Worm (Caenorhabditis elegans) whole organism, L3 larva: ENCODE results near the gene srj-4.

Experiments
- ZK546.5 ChIP-seq: sonication (generic microtip); optimal IDR thresholded peaks from 2 replicates; lab custom pipeline; 2017; ENCODE audit warnings: missing biosample characterization, missing genetic modification characterization
- aly-2 ChIP-seq: fragments of 150-350 bp; optimal IDR thresholded peaks from 2 replicates; lab custom pipeline; 2014; ENCODE audit warnings: missing biosample characterization, missing genetic modification characterization
- ama-1 ChIP-seq: fragments of 150-350 bp; optimal IDR thresholded peaks from 2 replicates; lab custom pipeline; 2018
- ceh-16 ChIP-seq: sonication (generic microtip); optimal IDR thresholded peaks from 2 replicates; lab custom pipeline; 2017; ENCODE audit warnings: missing biosample characterization, missing genetic modification characterization
- ceh-28 ChIP-seq: fragments of 150-350 bp; optimal IDR thresholded peaks from 2 replicates; lab custom pipeline; 2014; ENCODE audit warnings: missing biosample characterization, missing genetic modification reagents, missing genetic modification characterization
- ceh-9 ChIP-seq: sonication (generic microtip); optimal IDR thresholded peaks from 2 replicates; lab custom pipeline; 2018; ENCODE audit warnings: missing biosample characterization, missing genetic modification characterization
- daf-12 ChIP-seq: fragments of 150-350 bp; optimal IDR thresholded peaks from 2 replicates; lab custom pipeline; 2014; ENCODE audit warnings: missing biosample characterization, missing genetic modification reagents, missing genetic modification characterization
- egl-27 ChIP-seq: sonication (generic microtip); optimal IDR thresholded peaks from 4 replicates; lab custom pipeline; 2017; ENCODE audit warnings: missing biosample characterization, missing genetic modification reagents, missing genetic modification characterization
- egl-5 ChIP-seq: fragments of 150-350 bp; optimal IDR thresholded peaks from 2 replicates; lab custom pipeline; 2017; ENCODE audit warnings: missing biosample characterization, missing genetic modification reagents, missing genetic modification characterization, inconsistent platforms
- elt-1 ChIP-seq: fragments of 150-350 bp; optimal IDR thresholded peaks from 2 replicates; lab custom pipeline; 2014; ENCODE audit warnings: missing biosample characterization, missing genetic modification characterization
- elt-3 ChIP-seq, 3 experiments: fragments of 150-350 bp in 1 of 3; sonication (generic microtip) in 2 of 3; optimal IDR thresholded peaks; 2 replicates in 2 of 3; 4 replicates in 1 of 3; lab custom pipeline; 2014 to 2017; ENCODE audit warnings: missing biosample characterization in 3 of 3, missing genetic modification characterization in 3 of 3
- eor-1 ChIP-seq, 2 experiments: fragments of 150-350 bp; optimal IDR thresholded peaks; 2 replicates each; lab custom pipeline; 2014 to 2018; ENCODE audit warnings: missing biosample characterization in 2 of 2, missing genetic modification characterization in 2 of 2
- fkh-10 ChIP-seq: sonication (generic microtip); optimal IDR thresholded peaks from 2 replicates; lab custom pipeline; 2017; ENCODE audit warnings: missing biosample characterization, missing genetic modification reagents, missing genetic modification characterization
- hmg-11 ChIP-seq: sonication (generic microtip); optimal IDR thresholded peaks from 2 replicates; lab custom pipeline; 2016; ENCODE audit warnings: missing genetic modification characterization, missing compliant biosample characterization
- lin-15B ChIP-seq: fragments of 150-350 bp; optimal IDR thresholded peaks from 2 replicates; lab custom pipeline; 2014; ENCODE audit warnings: missing biosample characterization, missing genetic modification characterization
- lsy-12 ChIP-seq: sonication (generic microtip); optimal IDR thresholded peaks from 2 replicates; lab custom pipeline; 2016; ENCODE audit warnings: mild to moderate bottlenecking, missing genetic modification characterization, missing compliant biosample characterization
- mdl-1 ChIP-seq: fragments of 150-350 bp; optimal IDR thresholded peaks from 2 replicates; lab custom pipeline; 2014; ENCODE audit warnings: missing biosample characterization, missing genetic modification characterization
- mml-1 ChIP-seq: fragments of 150-350 bp; sonication (generic microtip); optimal IDR thresholded peaks from 3 replicates; lab custom pipeline; 2014; ENCODE audit warnings: missing biosample characterization, missing genetic modification characterization
- nhr-12 ChIP-seq: fragments of 150-350 bp; optimal IDR thresholded peaks from 2 replicates; lab custom pipeline; 2014; ENCODE audit warnings: missing biosample characterization, missing genetic modification characterization
- nhr-23 ChIP-seq: fragments of 150-350 bp; optimal IDR thresholded peaks from 2 replicates; lab custom pipeline; 2014; ENCODE audit warnings: missing biosample characterization, missing genetic modification reagents, missing genetic modification characterization
- nhr-25 ChIP-seq: sonication (generic microtip); optimal IDR thresholded peaks from 2 replicates; lab custom pipeline; 2017; ENCODE audit warnings: missing biosample characterization, missing genetic modification characterization
- nhr-28 ChIP-seq: fragments of 150-350 bp; optimal IDR thresholded peaks from 2 replicates; lab custom pipeline; 2014; ENCODE audit warnings: missing biosample characterization, missing genetic modification characterization
- nhr-43 ChIP-seq: sonication (generic microtip); optimal IDR thresholded peaks from 2 replicates; lab custom pipeline; 2016; ENCODE audit warnings: mild to moderate bottlenecking, missing genetic modification characterization, missing compliant biosample characterization; ENCODE audit not compliant: poor library complexity, severe bottlenecking
- nhr-67 ChIP-seq: fragments of 150-350 bp; optimal IDR thresholded peaks from 2 replicates; lab custom pipeline; 2014; ENCODE audit warnings: missing biosample characterization, missing genetic modification characterization
- nhr-77 ChIP-seq: fragments of 150-350 bp; optimal IDR thresholded peaks from 2 replicates; lab custom pipeline; 2014; ENCODE audit warnings: missing biosample characterization, missing genetic modification characterization
- pha-4 ChIP-seq: fragments of 150-350 bp; optimal IDR thresholded peaks from 2 replicates; lab custom pipeline; 2014; ENCODE audit warnings: missing biosample characterization, missing genetic modification reagents, missing genetic modification characterization
- pqm-1 ChIP-seq: fragments of 150-350 bp; optimal IDR thresholded peaks from 2 replicates; lab custom pipeline; 2017; ENCODE audit warnings: missing biosample characterization, missing genetic modification characterization, inconsistent platforms
- sea-2 ChIP-seq: fragments of 150-350 bp; sonication (generic microtip); optimal IDR thresholded peaks from 4 replicates; lab custom pipeline; 2014; ENCODE audit warnings: missing biosample characterization, missing genetic modification reagents, missing genetic modification characterization
- skn-1 ChIP-seq: fragments of 150-350 bp; optimal IDR thresholded peaks from 2 replicates; lab custom pipeline; 2014; ENCODE audit warnings: missing biosample characterization, missing genetic modification characterization
- snpc-4 ChIP-seq: fragments of 150-350 bp; optimal IDR thresholded peaks from 2 replicates; lab custom pipeline; 2014; ENCODE audit warnings: missing biosample characterization, missing genetic modification characterization
- tbx-2 ChIP-seq: sonication (generic microtip); optimal IDR thresholded peaks from 2 replicates; lab custom pipeline; 2016; ENCODE audit warnings: mild to moderate bottlenecking, missing genetic modification characterization, missing compliant biosample characterization
- unc-39 ChIP-seq: sonication (generic microtip); optimal IDR thresholded peaks from 4 replicates; lab custom pipeline; 2017; ENCODE audit warnings: missing biosample characterization, missing genetic modification characterization
- zag-1 ChIP-seq: fragments of 150-350 bp; optimal IDR thresholded peaks from 2 replicates; lab custom pipeline; 2014; ENCODE audit warnings: missing biosample characterization, missing genetic modification characterization
- ztf-11 ChIP-seq: fragments of 150-350 bp; optimal IDR thresholded peaks from 2 replicates; lab custom pipeline; 2014; ENCODE audit warnings: missing biosample characterization, missing genetic modification characterization
- ztf-4 ChIP-seq: fragments of 150-350 bp; optimal IDR thresholded peaks from 2 replicates; lab custom pipeline; 2014; ENCODE audit warnings: missing biosample characterization, missing genetic modification characterization

Gene srj-4

DNA sequence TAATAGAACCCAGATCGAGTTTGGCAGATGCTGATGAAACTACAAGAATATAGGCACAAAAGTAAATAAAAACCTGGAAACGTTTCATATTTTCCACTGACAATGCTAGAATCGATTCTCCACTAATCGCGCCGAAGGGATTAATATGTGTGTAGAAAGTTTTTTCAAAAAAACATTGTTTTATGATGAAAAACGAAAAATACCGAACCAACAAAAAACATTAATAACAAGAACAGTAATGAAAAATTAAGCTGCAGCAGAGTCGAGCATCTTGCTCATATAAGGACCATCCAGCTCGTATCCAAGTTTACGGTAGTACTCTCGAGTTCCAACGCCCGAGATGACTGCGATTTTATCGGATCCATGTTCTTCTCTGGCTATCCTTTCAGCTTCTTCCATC, 16.3 kb downstream of the srj-4 start, which contains the start of gene clec-224:
clec-224 (minus strand) TSS at position 101 of the 400 bp plus-strand sequence.
- no peak for TF ChIP-seq tbx-2 (tag; lab: Kevin White, UChicago)
- TF ChIP-seq unc-39 (tag; lab: Kevin White, UChicago), result no peak
- TF ChIP-seq ceh-9 (tag; lab: Kevin White, UChicago), result no peak
- no peak for TF ChIP-seq hmg-11 (tag; lab: Kevin White, UChicago)
- TF ChIP-seq zag-1 (tag; lab: Kevin White, UChicago), result no peak
- TF ChIP-seq eor-1 (tag; optimal IDR thresholded peaks at IDR 0.05; lab: Kevin White, UChicago), result no peak
- no peak for TF ChIP-seq ZK546.5 (tag; lab: Kevin White, UChicago)
- no peak for TF ChIP-seq nhr-43
- TF ChIP-seq ceh-28 (tag; lab: Kevin White, UChicago), result no peak
- no peak for TF ChIP-seq egl-5 (tag; lab: Kevin White, UChicago)
- TF ChIP-seq ztf-11, result no peak
- no peak for TF ChIP-seq ama-1 (lab: Kevin White, UChicago)
- no peak for TF ChIP-seq pha-4
- TF ChIP-seq nhr-67 (tag; lab: Kevin White, UChicago), result no peak
- TF ChIP-seq pqm-1 (tag; lab: Kevin White, UChicago), result no peak
- TF ChIP-seq nhr-28 (tag; lab: Kevin White, UChicago), result no peak

DNA sequence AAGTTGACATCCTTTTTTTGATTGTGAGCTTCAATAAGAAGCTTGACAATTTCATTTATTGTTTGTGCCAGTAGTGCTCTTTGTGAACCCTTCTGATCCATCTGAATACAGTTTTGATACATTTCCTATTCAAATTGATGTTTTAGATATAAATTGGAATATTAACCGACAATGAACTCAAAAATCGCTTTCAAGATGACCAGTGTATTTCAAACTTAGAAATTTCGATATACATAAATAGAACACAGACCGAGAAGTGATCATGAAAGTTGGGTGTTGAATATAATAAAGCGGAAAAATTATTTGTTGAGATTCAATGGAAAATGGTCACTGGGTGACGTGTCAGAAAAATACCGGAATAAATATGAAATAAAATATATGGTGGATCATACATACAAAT, 18.3 kb downstream of the srj-4 start, which contains the start of gene elpc-3:
elpc-3 (minus strand) TSS at position 101 of the 400 bp plus-strand sequence.
- TF ChIP-seq nhr-25 (tag; lab: Kevin White, UChicago) (no peak), mdl-1 (tag; lab: Kevin White, UChicago) (no peak), nhr-23 (tag; lab: Kevin White, UChicago) (no peak), ceh-28 (tag; lab: Kevin White, UChicago) (no peak), skn-1 (tag; lab: Kevin White, UChicago) (no peak)

DNA sequence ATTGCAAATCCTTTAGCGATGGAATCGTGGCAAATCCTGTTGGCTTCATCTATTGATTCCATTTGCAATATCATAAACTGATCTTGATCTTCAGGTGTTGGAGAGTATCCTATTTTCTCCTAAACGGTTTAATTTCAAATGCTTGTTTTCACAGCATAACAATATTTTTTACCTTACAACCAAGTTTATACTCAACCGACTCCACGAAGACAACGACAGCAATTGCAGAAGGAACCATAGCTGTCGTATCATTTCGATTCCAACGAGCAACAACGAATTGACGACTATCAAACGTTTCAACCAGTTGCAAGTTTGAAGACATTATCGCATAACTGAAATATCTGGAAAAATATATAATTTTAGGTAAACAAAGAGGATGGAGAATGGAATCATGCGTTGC, 20.8 kb downstream of the srj-4 start, which contains the start of gene usip-1:
usip-1 (minus strand) TSS at position 341 of the 400 bp plus-strand sequence.
- TF ChIP-seq lsy-12 (tag; lab: Kevin White, UChicago), result no peak
- no peak for TF ChIP-seq hmg-11 (tag; lab: Kevin White, UChicago)
- no peak for TF ChIP-seq aly-2 (tag; lab: Kevin White, UChicago)
- TF ChIP-seq egl-27, result no peak

DNA sequence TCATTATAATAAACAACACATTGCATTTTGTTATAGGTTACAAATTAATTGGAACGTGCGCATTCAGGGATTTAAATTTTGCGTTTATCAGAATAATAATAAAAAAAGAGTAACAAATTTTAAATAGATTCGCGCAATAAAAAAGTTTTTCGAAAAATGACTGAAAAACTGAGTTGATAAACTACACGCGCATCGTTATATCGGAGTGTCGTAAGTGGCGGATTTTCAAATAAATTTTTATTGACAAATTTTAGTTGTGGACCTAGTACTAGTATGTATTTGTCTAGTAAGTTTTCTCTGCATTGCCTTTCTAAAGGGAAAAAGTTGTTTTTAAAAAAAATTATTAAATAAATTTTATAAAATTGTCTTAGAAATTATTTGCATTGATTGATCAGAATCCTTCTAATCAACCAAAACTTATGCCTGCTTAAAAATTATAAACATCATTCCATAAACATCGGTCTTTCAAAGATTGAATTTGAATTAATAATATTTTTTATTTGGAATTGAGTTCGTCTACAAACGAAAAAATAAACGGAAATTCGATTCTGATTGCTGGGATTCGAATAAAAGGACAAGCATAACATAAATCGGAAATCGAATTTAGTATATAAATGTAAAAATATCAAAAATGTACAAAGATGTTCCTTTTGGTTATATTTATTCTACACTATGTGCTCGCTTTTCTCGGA, 21.4 kb downstream of the srj-4 start, which contains the start of gene srd-4:
srd-4 (plus strand) TSS at position 642 of the 692 bp plus-strand sequence.
- TF ChIP-seq aly-2 (tag; lab: Kevin White, UChicago) (no peak), lin-15B (tag; lab: Kevin White, UChicago) (peak; percentile 4), nhr-23 (tag; lab: Kevin White, UChicago) (peak; percentile 0)
- TF ChIP-seq, all 47 proteins: peak for 2

DNA sequence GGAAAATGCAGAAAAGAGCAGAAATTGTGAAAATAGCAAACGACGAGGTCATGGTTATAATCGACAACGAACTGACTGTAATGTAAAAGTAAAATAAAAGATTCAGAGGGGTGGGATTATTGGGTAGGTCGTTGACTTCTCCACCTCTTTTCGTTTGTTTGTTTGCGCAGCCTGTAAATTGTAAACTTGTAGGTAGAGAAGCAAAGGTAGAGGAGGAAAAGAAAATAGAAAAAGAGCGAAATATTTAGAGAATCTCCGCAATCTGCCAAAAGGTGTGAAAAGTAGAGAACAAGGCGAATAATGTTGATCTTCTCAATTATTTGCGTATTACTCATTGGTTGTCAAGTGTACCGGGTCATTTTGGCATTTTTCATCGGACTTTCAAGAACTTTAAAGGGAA, 24.3 kb downstream of the srj-4 start, which contains the start of gene ZK863.8:
ZK863.8 (minus strand) TSS at position 173 of the 400 bp plus-strand sequence.
- TF ChIP-seq pha-4 (peak; percentile 91), daf-12 (tag; lab: Kevin White, UChicago) (no peak), mml-1 (tag; lab: Kevin White, UChicago) (no peak), nhr-12 (tag; lab: Kevin White, UChicago) (no peak)

DNA sequence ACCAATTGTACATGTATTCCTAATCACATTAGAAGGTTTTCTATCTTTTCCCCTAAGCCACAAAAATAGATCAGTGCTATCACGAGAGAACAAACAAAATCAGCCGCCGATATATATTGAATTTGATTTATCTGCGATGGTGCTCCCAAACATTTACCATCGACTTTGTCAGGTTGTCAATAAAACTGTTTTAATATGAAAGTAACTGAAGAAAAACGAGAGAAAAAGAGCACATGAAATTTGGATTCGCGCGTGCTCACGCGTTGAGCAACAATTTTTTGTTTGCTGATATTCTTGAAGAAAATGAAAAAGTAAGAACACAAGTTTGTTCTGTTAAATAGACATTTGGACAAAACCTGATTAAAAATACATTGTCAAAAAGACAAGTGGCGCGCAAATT, 25.8 kb downstream of the srj-4 start:
- no peak for TF ChIP-seq elt-3 (tag; optimal IDR thresholded peaks at IDR 0.05; lab: Kevin White, UChicago)
- TF ChIP-seq pha-4, result peak; percentile 76

DNA sequence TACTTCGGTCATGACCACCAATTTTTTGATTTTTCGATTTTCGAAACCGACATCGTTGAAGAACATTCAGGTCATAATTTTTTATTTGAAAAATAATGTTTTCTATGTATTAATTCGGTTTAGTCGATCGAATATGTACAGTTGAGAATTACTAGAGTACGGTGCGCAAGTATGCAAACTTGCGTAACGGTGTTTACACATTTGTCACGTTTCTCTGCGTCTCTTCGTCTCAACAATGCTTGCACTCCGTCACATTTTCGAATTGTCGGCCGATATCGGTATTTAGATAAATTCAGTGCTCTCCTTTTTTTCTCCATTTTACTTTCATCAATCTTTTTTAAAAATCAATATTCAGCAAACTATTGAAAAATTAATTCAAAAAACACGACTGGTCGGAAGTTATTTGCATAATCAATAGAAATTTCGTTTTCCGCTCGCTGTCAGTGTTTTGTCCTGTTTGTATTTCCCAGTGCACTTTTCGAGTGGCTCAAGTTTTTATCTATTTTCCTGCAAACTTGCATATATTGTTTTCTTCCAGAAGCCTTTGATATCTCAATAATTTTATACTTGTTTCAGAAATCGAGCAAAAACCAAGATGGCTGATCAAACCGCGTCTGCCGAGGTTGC, 28.1 kb downstream of the srj-4 start, which contains the start of gene dpy-30:
dpy-30 (plus strand) TSS at position 577 of the 627 bp plus-strand sequence.
- TF ChIP-seq fkh-10 (GFP tag; lab: Kevin White, UChicago) (no peak), zag-1 (tag; lab: Kevin White, UChicago) (no peak), ceh-16 (tag; lab: Kevin White, UChicago) (no peak), lsy-12 (tag; lab: Kevin White, UChicago) (no peak), nhr-23 (tag; lab: Kevin White, UChicago) (peak; percentile 38), snpc-4 (tag; lab: Kevin White, UChicago) (peak; percentile 64), pha-4 (peak; percentile 86), pqm-1 (tag; lab: Kevin White, UChicago) (no peak), nhr-25 (tag; lab: Kevin White, UChicago) (peak; percentile 65), hmg-11 (tag; lab: Kevin White, UChicago) (peak; percentile 72), ZK546.5 (tag; lab: Kevin White, UChicago) (no peak), elt-3 (tag; optimal IDR thresholded peaks at IDR 0.05; lab: Kevin White, UChicago) (no peak), elt-1 (tag; lab: Kevin White, UChicago) (no peak), nhr-28 (tag; lab: Kevin White, UChicago) (no peak), mdl-1 (tag; lab: Kevin White, UChicago) (no peak), nhr-77 (no peak), nhr-43 (no peak), sea-2 (no peak), ztf-11 (no peak), egl-5 (tag; lab: Kevin White, UChicago) (no peak), daf-12 (tag; lab: Kevin White, UChicago) (no peak), ceh-28 (tag; lab: Kevin White, UChicago) (peak; percentile 38), aly-2 (tag; lab: Kevin White, UChicago) (no peak), unc-39 (tag; lab: Kevin White, UChicago) (no peak), ztf-4 (tag; lab: Kevin White, UChicago) (no peak), ama-1 (lab: Kevin White, UChicago) (no peak)
